Fruit fly (Drosophila melanogaster) whole organism, embryonic: ENCODE measurements around the gene PLCXD.
A peak's percentile ranks its signal among the peaks of the same experiment; 100 is the strongest.

Experiments used
- Asciz ChIP-seq: fragments of 200-800 bp; sonication (Bioruptor generic); optimal IDR thresholded peaks from 2 replicates; lab custom pipeline; 2017; ENCODE audit warnings: missing biosample characterization, mild to moderate bottlenecking, missing genetic modification characterization, missing genetic modification reagents
- B-H2 ChIP-seq: fragments of 200-800 bp; sonication (Bioruptor generic); optimal IDR thresholded peaks from 2 replicates; lab custom pipeline; 2018; ENCODE audit warnings: missing biosample characterization, mild to moderate bottlenecking, missing genetic modification characterization
- CG10267 ChIP-seq: fragments of 200-800 bp; sonication (Bioruptor generic); optimal IDR thresholded peaks from 2 replicates; lab custom pipeline; 2018; ENCODE audit warnings: missing biosample characterization, mild to moderate bottlenecking, missing genetic modification characterization, moderate library complexity
- CG10565 ChIP-seq: fragments of 200-800 bp; sonication (Bioruptor generic); optimal IDR thresholded peaks from 3 replicates; lab custom pipeline; 2016; ENCODE audit warnings: missing biosample characterization, mild to moderate bottlenecking, missing genetic modification characterization
- CG10654 ChIP-seq: fragments of 200-800 bp; sonication (Bioruptor generic); optimal IDR thresholded peaks from 2 replicates; lab custom pipeline; 2016; ENCODE audit warnings: missing biosample characterization, missing genetic modification characterization
- CG11398 ChIP-seq: fragments of 200-800 bp; sonication (Bioruptor generic); optimal IDR thresholded peaks from 2 replicates; lab custom pipeline; 2016; ENCODE audit warnings: missing biosample characterization, missing genetic modification characterization
- CG12104 ChIP-seq: fragments of 200-800 bp; sonication (Bioruptor generic); optimal IDR thresholded peaks from 3 replicates; lab custom pipeline; 2016; ENCODE audit warnings: missing biosample characterization, missing genetic modification characterization
- CG13624 ChIP-seq: fragments of 200-800 bp; sonication (Bioruptor generic); optimal IDR thresholded peaks from 2 replicates; lab custom pipeline; 2016; ENCODE audit warnings: missing biosample characterization, missing genetic modification characterization
- CG15269 ChIP-seq: fragments of 200-800 bp; sonication (Bioruptor generic); optimal IDR thresholded peaks from 2 replicates; lab custom pipeline; 2018; ENCODE audit warnings: missing biosample characterization, mild to moderate bottlenecking, missing genetic modification characterization, moderate library complexity
- CG15601 ChIP-seq: fragments of 200-800 bp; sonication (Bioruptor generic); optimal IDR thresholded peaks from 3 replicates; lab custom pipeline; 2019; ENCODE audit warnings: missing biosample characterization, mild to moderate bottlenecking, missing genetic modification characterization, moderate library complexity
- CG15696 ChIP-seq: fragments of 200-800 bp; sonication (Bioruptor generic); optimal IDR thresholded peaks from 2 replicates; lab custom pipeline; 2019; ENCODE audit warnings: missing biosample characterization, mild to moderate bottlenecking, missing genetic modification characterization, moderate library complexity
- CG18599 ChIP-seq: fragments of 200-800 bp; sonication (Bioruptor generic); optimal IDR thresholded peaks from 3 replicates; lab custom pipeline; 2017; ENCODE audit warnings: missing biosample characterization, missing genetic modification characterization, mild to moderate bottlenecking, moderate library complexity, missing genetic modification reagents
- CG2889 ChIP-seq: fragments of 200-800 bp; sonication (Bioruptor generic); IDR thresholded peaks from 3 replicates; pipeline ENCODE4 v1.3.6; 2022; ENCODE audit warnings: missing biosample characterization, missing genetic modification characterization
- CG30403 ChIP-seq: fragments of 200-800 bp; sonication (Bioruptor generic); optimal IDR thresholded peaks from 3 replicates; lab custom pipeline; 2016; ENCODE audit warnings: missing biosample characterization, missing genetic modification characterization
- CG32772 ChIP-seq: fragments of 200-800 bp; sonication (Bioruptor generic); IDR thresholded peaks from 2 replicates; pipeline ENCODE4 v1.3.6; 2022; ENCODE audit warnings: missing biosample characterization, missing genetic modification characterization
- CG3995 ChIP-seq: fragments of 200-800 bp; sonication (Bioruptor generic); optimal IDR thresholded peaks from 3 replicates; lab custom pipeline; 2016; ENCODE audit warnings: missing biosample characterization, missing genetic modification characterization
- CG5180 ChIP-seq: fragments of 200-800 bp; sonication (Bioruptor generic); optimal IDR thresholded peaks from 3 replicates; lab custom pipeline; 2017; ENCODE audit warnings: missing biosample characterization, missing genetic modification characterization, mild to moderate bottlenecking, moderate library complexity, missing genetic modification reagents
- CG5245 ChIP-seq: fragments of 200-800 bp; sonication (Bioruptor generic); optimal IDR thresholded peaks from 3 replicates; lab custom pipeline; 2016; ENCODE audit warnings: missing biosample characterization, missing genetic modification characterization
- CG6683 ChIP-seq: fragments of 200-800 bp; sonication (Bioruptor generic); optimal IDR thresholded peaks from 2 replicates; lab custom pipeline; 2017; ENCODE audit warnings: missing biosample characterization, mild to moderate bottlenecking, missing genetic modification characterization, missing genetic modification reagents
- CG8089 ChIP-seq: fragments of 200-800 bp; sonication (Bioruptor generic); optimal IDR thresholded peaks from 3 replicates; lab custom pipeline; 2016; ENCODE audit warnings: missing biosample characterization, missing genetic modification characterization
- CG8290 ChIP-seq, 3 experiments: fragments of 200-800 bp; sonication (Bioruptor generic); optimal IDR thresholded peaks; 2 replicates each; lab custom pipeline; 2016 to 2019; ENCODE audit warnings: missing biosample characterization in 3 of 3, missing genetic modification characterization in 3 of 3, mild to moderate bottlenecking in 2 of 3, moderate library complexity in 1 of 3
- CG8359 ChIP-seq: fragments of 200-800 bp; sonication (Bioruptor generic); optimal IDR thresholded peaks from 2 replicates; lab custom pipeline; 2017; ENCODE audit warnings: missing biosample characterization, mild to moderate bottlenecking, missing genetic modification characterization, borderline replicate concordance
- Doc2 ChIP-seq: fragments of 200-800 bp; sonication (Bioruptor generic); IDR thresholded peaks from 2 replicates; pipeline ENCODE4 v1.3.6; 2022; ENCODE audit warnings: missing biosample characterization, missing genetic modification characterization
- Dref ChIP-seq: fragments of 200-800 bp; sonication (Bioruptor generic); IDR thresholded peaks from 2 replicates; pipeline ENCODE4 v1.3.6; 2022; ENCODE audit warnings: missing biosample characterization, missing genetic modification characterization
- Elba2 ChIP-seq: fragments of 200-800 bp; sonication (Bioruptor generic); optimal IDR thresholded peaks from 3 replicates; lab custom pipeline; 2016; ENCODE audit warnings: missing biosample characterization, missing genetic modification characterization
- Hey ChIP-seq: fragments of 200-800 bp; sonication (Bioruptor generic); optimal IDR thresholded peaks from 3 replicates; lab custom pipeline; 2018; ENCODE audit warnings: missing biosample characterization, mild to moderate bottlenecking, missing genetic modification characterization
- Hr51 ChIP-seq, 2 experiments: fragments of 200-800 bp; sonication (Bioruptor generic); optimal IDR thresholded peaks; 2 replicates in 1 of 2; 3 replicates in 1 of 2; lab custom pipeline; 2016 to 2018; ENCODE audit warnings: missing biosample characterization in 2 of 2, missing genetic modification characterization in 2 of 2, mild to moderate bottlenecking in 1 of 2, moderate library complexity in 1 of 2
- NfI ChIP-seq: fragments of 200-800 bp; sonication (Bioruptor generic); optimal IDR thresholded peaks from 3 replicates; lab custom pipeline; 2018; ENCODE audit warnings: missing biosample characterization, mild to moderate bottlenecking, missing genetic modification characterization, moderate library complexity
- TFAM ChIP-seq: fragments of 200-800 bp; sonication (Bioruptor generic); optimal IDR thresholded peaks from 2 replicates; lab custom pipeline; 2017; ENCODE audit warnings: missing biosample characterization, missing genetic modification characterization, inconsistent platforms
- ash1 ChIP-seq: fragments of 200-800 bp; sonication (Bioruptor generic); optimal IDR thresholded peaks from 2 replicates; lab custom pipeline; 2018; ENCODE audit warnings: missing biosample characterization, mild to moderate bottlenecking, missing genetic modification characterization
- bab2 ChIP-seq: fragments of 200-800 bp; sonication (Bioruptor generic); optimal IDR thresholded peaks from 2 replicates; lab custom pipeline; 2016; ENCODE audit warnings: missing biosample characterization, missing genetic modification characterization
- bsh ChIP-seq, 2 experiments: fragments of 200-800 bp; sonication (Bioruptor generic); optimal IDR thresholded peaks; 2 replicates each; lab custom pipeline; 2017 to 2018; ENCODE audit warnings: mild to moderate bottlenecking in 2 of 2, missing biosample characterization in 2 of 2, missing genetic modification characterization in 2 of 2, moderate library complexity in 1 of 2
- cad ChIP-seq: fragments of >200 bp; optimal IDR thresholded peaks from 2 replicates; lab custom pipeline; 2017; ENCODE audit warnings: missing biosample characterization, missing genetic modification characterization
- ci ChIP-seq: fragments of 200-800 bp; sonication (Bioruptor generic); IDR thresholded peaks from 3 replicates; pipeline ENCODE4 v1.3.6; 2022; ENCODE audit warnings: missing biosample characterization, missing genetic modification characterization
- cwo ChIP-seq: fragments of 200-800 bp; sonication (Bioruptor generic); optimal IDR thresholded peaks from 3 replicates; lab custom pipeline; 2017; ENCODE audit warnings: missing biosample characterization, missing genetic modification characterization, mild to moderate bottlenecking, moderate library complexity, missing genetic modification reagents
- dm ChIP-seq: fragments of 200-800 bp; sonication (Bioruptor generic); optimal IDR thresholded peaks from 3 replicates; lab custom pipeline; 2016; ENCODE audit warnings: missing biosample characterization, missing genetic modification characterization
- fd102C ChIP-seq: fragments of 200-800 bp; sonication (Bioruptor generic); optimal IDR thresholded peaks from 2 replicates; lab custom pipeline; 2018; ENCODE audit warnings: missing biosample characterization, mild to moderate bottlenecking, missing genetic modification characterization, moderate library complexity
- fru ChIP-seq: fragments of >200 bp; optimal IDR thresholded peaks from 2 replicates; lab custom pipeline; 2017
- hbn ChIP-seq: fragments of 200-800 bp; sonication (Bioruptor generic); IDR thresholded peaks from 2 replicates; pipeline ENCODE4 v1.3.6; 2022; ENCODE audit warnings: missing biosample characterization, missing genetic modification characterization; ENCODE audit not compliant: partially characterized antibody
- mirr ChIP-seq: fragments of 200-800 bp; sonication (Bioruptor generic); optimal IDR thresholded peaks from 3 replicates; lab custom pipeline; 2018; ENCODE audit warnings: missing biosample characterization, mild to moderate bottlenecking, missing genetic modification characterization
- mld ChIP-seq: fragments of 200-800 bp; sonication (Bioruptor generic); IDR thresholded peaks from 3 replicates; pipeline ENCODE4 v1.3.6; 2022; ENCODE audit warnings: missing biosample characterization, missing genetic modification characterization; ENCODE audit not compliant: partially characterized antibody
- nom ChIP-seq: fragments of 200-800 bp; sonication (Bioruptor generic); optimal IDR thresholded peaks from 2 replicates; lab custom pipeline; 2017; ENCODE audit warnings: missing biosample characterization, missing genetic modification characterization, mild to moderate bottlenecking, moderate library complexity, missing genetic modification reagents
- p53 ChIP-seq: fragments of 200-800 bp; sonication (Bioruptor generic); optimal IDR thresholded peaks from 2 replicates; lab custom pipeline; 2016; ENCODE audit warnings: missing biosample characterization, missing genetic modification characterization
- phol ChIP-seq: fragments of 200-800 bp; sonication (Bioruptor generic); optimal IDR thresholded peaks from 3 replicates; lab custom pipeline; 2018; ENCODE audit warnings: missing biosample characterization, mild to moderate bottlenecking, missing genetic modification characterization, moderate library complexity
- sim ChIP-seq: fragments of 200-800 bp; sonication (Bioruptor generic); IDR thresholded peaks from 2 replicates; pipeline ENCODE4 v1.3.6; 2022; ENCODE audit warnings: missing biosample characterization, missing genetic modification characterization
- ttk ChIP-seq: fragments of 200-800 bp; sonication (Bioruptor generic); IDR thresholded peaks from 2 replicates; pipeline ENCODE4 v2.1.2; 2022; ENCODE audit warnings: missing biosample characterization, missing genetic modification characterization
- twi ChIP-seq: fragments of 200-800 bp; optimal IDR thresholded peaks from 2 replicates; lab custom pipeline; 2019; ENCODE audit warnings: missing biosample characterization, mild to moderate bottlenecking, missing genetic modification characterization, moderate library complexity
- z ChIP-seq: fragments of 200-800 bp; sonication (Bioruptor generic); IDR thresholded peaks from 3 replicates; pipeline ENCODE4 v1.3.6; 2022; ENCODE audit warnings: missing biosample characterization, missing genetic modification characterization

The PLCXD gene

DNA sequence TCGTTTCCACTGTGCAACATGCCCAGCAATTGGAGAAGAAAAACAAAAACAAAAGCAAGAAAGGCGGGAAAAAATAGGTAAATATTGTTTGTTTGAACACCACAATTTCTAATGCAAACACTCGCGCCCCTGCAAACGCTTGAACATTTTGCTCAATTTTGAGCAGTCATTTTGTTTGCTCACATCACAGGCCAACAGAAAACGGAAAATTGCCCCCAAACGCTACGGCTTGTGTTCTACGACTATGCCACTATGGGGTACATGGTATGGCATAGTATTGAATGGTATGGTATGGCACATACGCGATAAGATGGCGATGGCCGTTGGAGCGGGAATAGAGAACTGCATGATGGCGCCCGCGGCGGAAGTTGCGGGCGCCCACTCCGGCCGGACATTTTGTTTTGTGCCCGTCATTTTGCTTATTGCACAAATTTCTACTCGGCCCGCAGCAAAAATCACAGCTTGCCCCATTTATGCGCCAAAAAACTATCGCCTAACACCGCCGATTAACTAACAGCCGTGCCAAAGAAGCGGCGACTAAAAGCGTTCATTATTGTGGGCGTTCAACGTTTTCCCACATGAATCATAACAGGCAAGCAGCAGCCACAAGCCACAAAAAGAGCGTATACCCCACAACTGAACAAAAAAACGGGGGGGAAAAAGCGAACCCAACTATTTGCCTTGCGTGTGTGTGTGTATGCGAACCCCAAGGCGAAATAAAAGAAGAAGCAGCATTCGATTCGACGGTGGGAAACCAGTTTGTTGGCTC is 44.8 kb upstream of the PLCXD start (continued):
- peak in 1 of 2 experiments; percentile 15 for TF ChIP-seq Hr51 (GFP tag; optimal IDR thresholded peaks at IDR 0.05; lab: Kevin White, UChicago)
- no peak for TF ChIP-seq Dref
- peak; percentile 46 for TF ChIP-seq mirr (GFP tag; lab: Kevin White, UChicago)
- peak; percentile 88 for TF ChIP-seq CG15601 (tag; lab: Kevin White, UChicago)
- TF ChIP-seq CG12104 (GFP tag; lab: Kevin White, UChicago) = peak; percentile 62
- TF ChIP-seq TFAM (GFP tag; lab: Kevin White, UChicago) = no peak
- TF ChIP-seq CG10565 (GFP tag; lab: Kevin White, UChicago) = no peak
- TF ChIP-seq CG10654 = peak; percentile 32
- TF ChIP-seq CG18599 (GFP tag; lab: Kevin White, UChicago) = peak; percentile 82
- TF ChIP-seq bab2 (GFP tag; lab: Kevin White, UChicago) = peak; percentile 56
- no peak for TF ChIP-seq ttk (GFP tag; lab: Robert Waterston, UW)
- TF ChIP-seq p53 (GFP tag; lab: Kevin White, UChicago) = no peak
- peak; percentile 4 for TF ChIP-seq CG3995 (GFP tag; lab: Kevin White, UChicago)
- peak; percentile 10 for TF ChIP-seq CG10267
- no peak for TF ChIP-seq hbn
- no peak for TF ChIP-seq CG30403 (GFP tag; lab: Kevin White, UChicago)
- TF ChIP-seq fru = no peak
- peak; percentile 86 for TF ChIP-seq CG11398 (GFP tag; lab: Kevin White, UChicago)
- peak; percentile 74 for TF ChIP-seq phol (tag; lab: Kevin White, UChicago)
- TF ChIP-seq CG5180 (GFP tag; lab: Kevin White, UChicago) = peak; percentile 69
- no peak for TF ChIP-seq Doc2 (GFP tag; lab: Robert Waterston, UW)
- no peak for TF ChIP-seq sim (GFP tag; lab: Robert Waterston, UW)
- peak; percentile 47 for TF ChIP-seq cwo (GFP tag; lab: Kevin White, UChicago)
- peak; percentile 40 for TF ChIP-seq CG8359 (GFP tag; lab: Kevin White, UChicago)
- TF ChIP-seq ash1 (GFP tag; lab: Kevin White, UChicago) = no peak
- no peak for TF ChIP-seq ci (GFP tag; lab: Robert Waterston, UW)
- peak; percentile 22 for TF ChIP-seq NfI (GFP tag; lab: Kevin White, UChicago)
- TF ChIP-seq twi (tag; lab: Kevin White, UChicago) = peak; percentile 26
- TF ChIP-seq CG13624 = no peak
- TF ChIP-seq CG5245 (GFP tag; lab: Kevin White, UChicago) = no peak
- TF ChIP-seq Elba2 = no peak
- TF ChIP-seq B-H2 (GFP tag; lab: Kevin White, UChicago) = peak; percentile 53
- TF ChIP-seq CG6683 = peak; percentile 69
- TF ChIP-seq CG32772 (GFP tag; lab: Robert Waterston, UW) = no peak
- TF ChIP-seq fd102C (GFP tag; lab: Kevin White, UChicago) = peak; percentile 88
- no peak for TF ChIP-seq z (GFP tag; lab: Robert Waterston, UW)
- no peak for TF ChIP-seq CG2889 (GFP tag; lab: Robert Waterston, UW)
- TF ChIP-seq nom (GFP tag; lab: Kevin White, UChicago) = no peak
- peak; percentile 73 for TF ChIP-seq CG15269 (tag; lab: Kevin White, UChicago)
- peak in 1 of 2 experiments; percentile 80 for TF ChIP-seq bsh (GFP tag; optimal IDR thresholded peaks at IDR 0.05; lab: Kevin White, UChicago)
- peak; percentile 77 for TF ChIP-seq CG15696 (tag; lab: Kevin White, UChicago)
- TF ChIP-seq dm (GFP tag; lab: Kevin White, UChicago) = no peak
- TF ChIP-seq CG8089 (GFP tag; lab: Kevin White, UChicago) = peak; percentile 78
- TF ChIP-seq cad (GFP tag; lab: Kevin White, UChicago) = no peak
- peak; percentile 75 for TF ChIP-seq Hey (tag; lab: Kevin White, UChicago)
- TF ChIP-seq Asciz (GFP tag; lab: Kevin White, UChicago) = peak; percentile 85
- TF ChIP-seq CG8290 (GFP tag; optimal IDR thresholded peaks at IDR 0.05; lab: Kevin White, UChicago) = peak; percentile 78
- peak; percentile 63 to 92 for TF ChIP-seq CG8290 (tag; optimal IDR thresholded peaks at IDR 0.05; lab: Kevin White, UChicago)
- TF ChIP-seq mld (GFP tag; lab: Robert Waterston, UW) = no peak
